Fruit fly (Drosophila melanogaster): Measurements from ENCODE around the gene CG3808.
A peak's percentile ranks its signal among the peaks of the same experiment; 100 is the strongest.

CG3808 gene

dm6 chr3L:19045299-19046025, 45.1 kb upstream of the CG3808 start, which contains the start of gene nkd (continued):
- TF ChIP-seq bowl (GFP tag; IDR thresholded peaks at IDR 0.05) (peak; percentile 88), CG12391 (tag; optimal IDR thresholded peaks at IDR 0.05) (peak; percentile 97), BtbVII (GFP tag; optimal IDR thresholded peaks at IDR 0.05) (peak; percentile 40), wek (GFP tag; optimal IDR thresholded peaks at IDR 0.05) (peak; percentile 50), CG8359 (GFP tag; optimal IDR thresholded peaks at IDR 0.05; ENCODE audit: borderline replicate concordance) (no peak), Trl (optimal IDR thresholded peaks at IDR 0.05) (peak; percentile 76 to 80), Trl (GFP tag; optimal IDR thresholded peaks at IDR 0.05) (peak; percentile 71), CG18599 (GFP tag; optimal IDR thresholded peaks at IDR 0.05) (peak; percentile 91), CG30403 (GFP tag; optimal IDR thresholded peaks at IDR 0.05) (peak; percentile 84), Scr (GFP tag; IDR thresholded peaks at IDR 0.05; ENCODE audit: partially characterized antibody) (peak; percentile 44), sob (GFP tag; IDR thresholded peaks at IDR 0.05) (peak; percentile 92), mam (GFP tag; optimal IDR thresholded peaks at IDR 0.05) (peak; percentile 78), CG1529 (GFP tag; optimal IDR thresholded peaks at IDR 0.05) (peak; percentile 29), CG12299 (tag; optimal IDR thresholded peaks at IDR 0.05) (peak; percentile 91), CG17612 (GFP tag; IDR thresholded peaks at IDR 0.05) (peak; percentile 59), Xrp1 (GFP tag; IDR thresholded peaks at IDR 0.05) (peak; percentile 98), yki (optimal IDR thresholded peaks at IDR 0.05) (no peak), CG17328 (GFP tag; IDR thresholded peaks at IDR 0.05) (peak; percentile 96), vnd (GFP tag; IDR thresholded peaks at IDR 0.05; ENCODE audit: partially characterized antibody) (no peak), CG43689 (GFP tag; IDR thresholded peaks at IDR 0.05) (peak; percentile 50; the same call in 1 of the 2 replicates), ken (GFP tag; IDR thresholded peaks at IDR 0.05) (peak; percentile 80), cad (GFP tag; optimal IDR thresholded peaks at IDR 0.05) (no peak), hth (optimal IDR thresholded peaks at IDR 0.05) (no peak), esg (GFP tag; conservative IDR thresholded peaks at IDR 0.05) (peak; percentile 87), luna (GFP tag; optimal IDR thresholded peaks at IDR 0.05) (no peak), toy (GFP tag; IDR thresholded peaks at IDR 0.05) (peak; percentile 63; the same call in 1 of the 2 replicates), dpn (GFP tag; optimal IDR thresholded peaks at IDR 0.05) (peak; percentile 79 to 93), lmd (GFP tag; IDR thresholded peaks at IDR 0.05) (peak; percentile 86), Fer2 (tag; optimal IDR thresholded peaks at IDR 0.05) (peak; percentile 77), CG16813 (GFP tag; IDR thresholded peaks at IDR 0.05; ENCODE audit: partially characterized antibody) (0 out of 3 replicates have a peak, but pooled peaks have one; percentile 1), Usf (GFP tag; optimal IDR thresholded peaks at IDR 0.05) (peak; percentile 34), sug (tag; optimal IDR thresholded peaks at IDR 0.05) (peak; percentile 70), CG3726 (GFP tag; IDR thresholded peaks at IDR 0.05) (peak; percentile 59; the same call in 1 of the 3 replicates), wor (GFP tag; IDR thresholded peaks at IDR 0.05) (peak; percentile 64), CG9727 (GFP tag; optimal IDR thresholded peaks at IDR 0.05) (peak; percentile 84), knrl (GFP tag; IDR thresholded peaks at IDR 0.05; ENCODE audit: partially characterized antibody) (no peak; the same call in 2 of the 3 replicates), nom (GFP tag; optimal IDR thresholded peaks at IDR 0.05) (peak; percentile 71), CG2116 (GFP tag; optimal IDR thresholded peaks at IDR 0.05) (peak; percentile 66), Atf-2 (GFP tag; optimal IDR thresholded peaks at IDR 0.05) (peak; percentile 69), Adf1 (GFP tag; IDR thresholded peaks at IDR 0.05) (peak; percentile 53; the same call in 1 of the 2 replicates), CG4820 (GFP tag; optimal IDR thresholded peaks at IDR 0.05) (peak; percentile 66), CG8281 (tag; optimal IDR thresholded peaks at IDR 0.05) (peak; percentile 67), CG2202 (tag; optimal IDR thresholded peaks at IDR 0.05) (peak; percentile 69), lab (GFP tag; optimal IDR thresholded peaks at IDR 0.05) (peak; percentile 80)
